Worm (Caenorhabditis elegans) whole organism, mixed stage, embryonic: ENCODE measurements around the gene M03F4.6.

ENCODE experiments used
- blmp-1 ChIP-seq: fragments of 150-350 bp; optimal IDR thresholded peaks from 2 replicates; lab custom pipeline; 2014; ENCODE audit warnings: missing biosample characterization, missing genetic modification characterization
- ces-1 ChIP-seq: fragments of 150-350 bp; optimal IDR thresholded peaks from 2 replicates; lab custom pipeline; 2014; ENCODE audit warnings: missing biosample characterization, missing genetic modification reagents, missing genetic modification characterization
- elt-1 ChIP-seq: sonication (generic microtip); optimal IDR thresholded peaks from 2 replicates; lab custom pipeline; 2017; ENCODE audit warnings: missing genetic modification characterization, mild to moderate bottlenecking, missing compliant biosample characterization, antibody characterized with exemption, moderate library complexity, borderline replicate concordance; ENCODE audit not compliant: insufficient read depth
- elt-3 ChIP-seq: fragments of 150-350 bp; optimal IDR thresholded peaks from 2 replicates; lab custom pipeline; 2014; ENCODE audit warnings: missing biosample characterization, missing genetic modification characterization
- flh-1 ChIP-seq: fragments of 200-800 bp; sonication (Bioruptor generic); optimal IDR thresholded peaks from 2 replicates; lab custom pipeline; 2018; ENCODE audit warnings: mild to moderate bottlenecking, missing genetic modification characterization, moderate library complexity, missing compliant biosample characterization
- nhr-12 ChIP-seq: fragments of 150-350 bp; optimal IDR thresholded peaks from 2 replicates; lab custom pipeline; 2014; ENCODE audit warnings: missing biosample characterization, missing genetic modification characterization
- nhr-237 ChIP-seq: fragments of 150-350 bp; optimal IDR thresholded peaks from 2 replicates; lab custom pipeline; 2014; ENCODE audit warnings: missing biosample characterization, missing genetic modification characterization
- sem-2 ChIP-seq: fragments of 200-800 bp; sonication (Bioruptor generic); optimal IDR thresholded peaks from 2 replicates; lab custom pipeline; 2018; ENCODE audit warnings: mild to moderate bottlenecking, missing genetic modification characterization, missing compliant biosample characterization
- ztf-11 ChIP-seq: fragments of 150-350 bp; optimal IDR thresholded peaks from 2 replicates; lab custom pipeline; 2014; ENCODE audit warnings: missing biosample characterization, missing genetic modification characterization

- TF ChIP-seq ztf-11 (tag; lab: Kevin White, UChicago) (no peak), sem-2 (no peak), flh-1 (no peak), blmp-1 (tag; lab: Kevin White, UChicago) (no peak), elt-3 (tag; lab: Kevin White, UChicago) (no peak), elt-1 (tag; lab: Kevin White, UChicago) (no peak), ces-1 (GFP tag; lab: Kevin White, UChicago) (no peak), nhr-12 (tag; lab: Kevin White, UChicago) (no peak), nhr-237 (tag; lab: Kevin White, UChicago) (no peak)
Observed at ce11 chrX:4914464-4914863, 54.7 kb downstream of the M03F4.6 start.
